Fruit fly (Drosophila melanogaster) whole organism, embryonic: ENCODE measurements around the gene CG15414.
A peak's percentile ranks its signal among the peaks of the same experiment; 100 is the strongest.

Experiments used
- Asciz ChIP-seq: fragments of 200-800 bp; sonication (Bioruptor generic); optimal IDR thresholded peaks from 2 replicates; lab custom pipeline; 2017; ENCODE audit warnings: missing biosample characterization, mild to moderate bottlenecking, missing genetic modification characterization, missing genetic modification reagents
- Atf6 ChIP-seq: fragments of 200-800 bp; sonication (Bioruptor generic); IDR thresholded peaks from 2 replicates; pipeline ENCODE4 v1.3.6; 2022; ENCODE audit warnings: missing biosample characterization, missing genetic modification characterization
- Blimp-1 ChIP-seq: fragments of 200-800 bp; sonication (Bioruptor generic); optimal IDR thresholded peaks from 3 replicates; lab custom pipeline; 2018; ENCODE audit warnings: missing biosample characterization, missing genetic modification characterization, mild to moderate bottlenecking, moderate library complexity, missing genetic modification reagents
- C15 ChIP-seq: fragments of 200-800 bp; sonication (Bioruptor generic); IDR thresholded peaks from 3 replicates; pipeline ENCODE4 v1.3.6; 2022; ENCODE audit warnings: missing biosample characterization, missing genetic modification characterization
- CG10959 ChIP-seq: fragments of 200-800 bp; sonication (Bioruptor generic); IDR thresholded peaks from 2 replicates; pipeline ENCODE4 v1.3.6; 2022; ENCODE audit warnings: missing biosample characterization, missing genetic modification characterization
- CG10979 ChIP-seq: fragments of 200-800 bp; sonication (Bioruptor generic); optimal IDR thresholded peaks from 2 replicates; lab custom pipeline; 2018; ENCODE audit warnings: missing biosample characterization, mild to moderate bottlenecking, missing genetic modification characterization, moderate library complexity
- CG11085 ChIP-seq: fragments of 200-800 bp; sonication (Bioruptor generic); IDR thresholded peaks from 2 replicates; pipeline ENCODE4 v1.3.6; 2022; ENCODE audit warnings: missing biosample characterization, missing genetic modification characterization
- CG12769 ChIP-seq: fragments of 200-800 bp; sonication (Bioruptor generic); optimal IDR thresholded peaks from 2 replicates; lab custom pipeline; 2019; ENCODE audit warnings: missing biosample characterization, mild to moderate bottlenecking, missing genetic modification characterization, moderate library complexity
- CG14014 ChIP-seq: fragments of 200-800 bp; sonication (Bioruptor generic); IDR thresholded peaks from 2 replicates; pipeline ENCODE4 v1.3.6; 2022; ENCODE audit warnings: missing biosample characterization, missing genetic modification characterization
- CG15011 ChIP-seq: fragments of 200-800 bp; sonication (Bioruptor generic); optimal IDR thresholded peaks from 3 replicates; lab custom pipeline; 2018; ENCODE audit warnings: missing biosample characterization, mild to moderate bottlenecking, missing genetic modification characterization
- CG16779 ChIP-seq: fragments of 200-800 bp; sonication (Bioruptor generic); IDR thresholded peaks from 2 replicates; pipeline ENCODE4 v1.3.6; 2022; ENCODE audit warnings: missing biosample characterization, missing genetic modification characterization
- CG17912 ChIP-seq: fragments of 200-800 bp; sonication (Bioruptor generic); optimal IDR thresholded peaks from 2 replicates; lab custom pipeline; 2018; ENCODE audit warnings: missing biosample characterization, mild to moderate bottlenecking, missing genetic modification characterization
- CG2116 ChIP-seq: fragments of 200-800 bp; sonication (Bioruptor generic); optimal IDR thresholded peaks from 3 replicates; lab custom pipeline; 2018; ENCODE audit warnings: missing biosample characterization, mild to moderate bottlenecking, missing genetic modification characterization
- CG2120 ChIP-seq: fragments of 200-800 bp; sonication (Bioruptor generic); optimal IDR thresholded peaks from 3 replicates; lab custom pipeline; 2016; ENCODE audit warnings: missing biosample characterization, missing genetic modification characterization
- CG30431 ChIP-seq: fragments of 200-800 bp; sonication (Bioruptor generic); optimal IDR thresholded peaks from 2 replicates; lab custom pipeline; 2017; ENCODE audit warnings: missing biosample characterization, missing genetic modification characterization
- CG3065 ChIP-seq: fragments of 200-800 bp; sonication (Bioruptor generic); optimal IDR thresholded peaks from 2 replicates; lab custom pipeline; 2016; ENCODE audit warnings: missing biosample characterization, missing genetic modification characterization
- CG32532 ChIP-seq: fragments of 200-800 bp; sonication (Bioruptor generic); IDR thresholded peaks from 2 replicates; pipeline ENCODE4 v1.3.6; 2022; ENCODE audit warnings: missing biosample characterization, missing genetic modification characterization
- CG3838 ChIP-seq: fragments of 200-800 bp; sonication (Bioruptor generic); optimal IDR thresholded peaks from 3 replicates; lab custom pipeline; 2016; ENCODE audit warnings: missing biosample characterization, missing genetic modification characterization
- CG43689 ChIP-seq: fragments of 200-800 bp; sonication (Bioruptor generic); IDR thresholded peaks from 2 replicates; pipeline ENCODE4 v1.3.6; 2022; ENCODE audit warnings: missing biosample characterization, missing genetic modification characterization
- CG5180 ChIP-seq: fragments of 200-800 bp; sonication (Bioruptor generic); optimal IDR thresholded peaks from 3 replicates; lab custom pipeline; 2017; ENCODE audit warnings: missing biosample characterization, missing genetic modification characterization, mild to moderate bottlenecking, moderate library complexity, missing genetic modification reagents
- CG6791 ChIP-seq: fragments of 200-800 bp; sonication (Bioruptor generic); IDR thresholded peaks from 3 replicates; pipeline ENCODE4 v1.3.6; 2022; ENCODE audit warnings: missing biosample characterization, missing genetic modification characterization; ENCODE audit not compliant: partially characterized antibody
- CG7786 ChIP-seq: fragments of 200-800 bp; sonication (Bioruptor generic); optimal IDR thresholded peaks from 2 replicates; lab custom pipeline; 2016; ENCODE audit warnings: missing biosample characterization, missing genetic modification characterization
- CG7987 ChIP-seq: fragments of 200-800 bp; sonication (Bioruptor generic); optimal IDR thresholded peaks from 2 replicates; lab custom pipeline; 2018; ENCODE audit warnings: missing biosample characterization, mild to moderate bottlenecking, missing genetic modification characterization, moderate library complexity
- CG8359 ChIP-seq: fragments of 200-800 bp; sonication (Bioruptor generic); optimal IDR thresholded peaks from 2 replicates; lab custom pipeline; 2017; ENCODE audit warnings: missing biosample characterization, mild to moderate bottlenecking, missing genetic modification characterization, borderline replicate concordance
- CG9876 ChIP-seq: fragments of 200-800 bp; sonication (Bioruptor generic); optimal IDR thresholded peaks from 2 replicates; lab custom pipeline; 2016; ENCODE audit warnings: missing biosample characterization, missing genetic modification characterization
- CHES-1-like ChIP-seq: fragments of 200-800 bp; sonication (Bioruptor generic); optimal IDR thresholded peaks from 2 replicates; lab custom pipeline; 2016; ENCODE audit warnings: missing biosample characterization, missing genetic modification characterization
- Doc2 ChIP-seq: fragments of 200-800 bp; sonication (Bioruptor generic); IDR thresholded peaks from 2 replicates; pipeline ENCODE4 v1.3.6; 2022; ENCODE audit warnings: missing biosample characterization, missing genetic modification characterization
- E2f1 ChIP-seq: fragments of 200-800 bp; sonication (Bioruptor generic); IDR thresholded peaks from 2 replicates; pipeline ENCODE4 v1.3.6; 2022; ENCODE audit warnings: missing biosample characterization, missing genetic modification characterization
- GATAe ChIP-seq: fragments of 200-800 bp; sonication (Bioruptor generic); conservative IDR thresholded peaks from 2 replicates; pipeline ENCODE4 v1.3.6; 2022; ENCODE audit warnings: missing biosample characterization, missing genetic modification characterization
- Hr39 ChIP-seq: fragments of >200 bp; optimal IDR thresholded peaks from 2 replicates; lab custom pipeline; 2017
- MBD-R2 ChIP-seq: fragments of 200-800 bp; sonication (Bioruptor generic); IDR thresholded peaks from 2 replicates; pipeline ENCODE4 v1.3.6; 2022; ENCODE audit warnings: missing biosample characterization, missing genetic modification characterization
- Rx ChIP-seq: fragments of 200-800 bp; sonication (Bioruptor generic); IDR thresholded peaks from 2 replicates; pipeline ENCODE4 v1.3.6; 2022; ENCODE audit warnings: missing biosample characterization, missing genetic modification characterization
- Scr ChIP-seq: fragments of 200-800 bp; sonication (Bioruptor generic); IDR thresholded peaks from 2 replicates; pipeline ENCODE4 v1.3.6; 2022; ENCODE audit warnings: missing biosample characterization, missing genetic modification characterization; ENCODE audit not compliant: partially characterized antibody
- ac ChIP-seq: fragments of 200-800 bp; sonication (Bioruptor generic); optimal IDR thresholded peaks from 3 replicates; lab custom pipeline; 2017; ENCODE audit warnings: missing biosample characterization, mild to moderate bottlenecking, missing genetic modification characterization
- al ChIP-seq: fragments of 200-800 bp; sonication (Bioruptor generic); IDR thresholded peaks from 2 replicates; pipeline ENCODE4 v1.3.6; 2022; ENCODE audit warnings: missing biosample characterization, missing genetic modification characterization
- ap ChIP-seq: fragments of 200-800 bp; sonication (Bioruptor generic); IDR thresholded peaks from 2 replicates; pipeline ENCODE4 v1.3.6; 2022; ENCODE audit warnings: missing biosample characterization, missing genetic modification characterization
- bowl ChIP-seq: fragments of 200-800 bp; sonication (Bioruptor generic); IDR thresholded peaks from 2 replicates; pipeline ENCODE4 v1.3.6; 2022; ENCODE audit warnings: missing biosample characterization, missing genetic modification characterization
- crol ChIP-seq: fragments of 200-800 bp; sonication (Bioruptor generic); IDR thresholded peaks from 2 replicates; pipeline ENCODE4 v1.3.6; 2022; ENCODE audit warnings: missing biosample characterization, missing genetic modification characterization
- danr ChIP-seq: fragments of 200-800 bp; sonication (Bioruptor generic); IDR thresholded peaks from 2 replicates; pipeline ENCODE4 v1.3.6; 2022; ENCODE audit warnings: missing biosample characterization, missing genetic modification characterization
- dm ChIP-seq: fragments of 200-800 bp; sonication (Bioruptor generic); optimal IDR thresholded peaks from 3 replicates; lab custom pipeline; 2016; ENCODE audit warnings: missing biosample characterization, missing genetic modification characterization
- esg ChIP-seq: fragments of 200-800 bp; sonication (Bioruptor generic); conservative IDR thresholded peaks from 2 replicates; pipeline ENCODE4 v1.3.6; 2022; ENCODE audit warnings: missing biosample characterization, missing genetic modification characterization
- ind ChIP-seq: fragments of 200-800 bp; sonication (Bioruptor generic); optimal IDR thresholded peaks from 3 replicates; lab custom pipeline; 2016; ENCODE audit warnings: missing biosample characterization, missing genetic modification characterization
- kay ChIP-seq: fragments of 200-800 bp; sonication (Bioruptor generic); optimal IDR thresholded peaks from 2 replicates; lab custom pipeline; 2016; ENCODE audit warnings: missing biosample characterization, missing genetic modification characterization
- nom ChIP-seq: fragments of 200-800 bp; sonication (Bioruptor generic); optimal IDR thresholded peaks from 2 replicates; lab custom pipeline; 2017; ENCODE audit warnings: missing biosample characterization, missing genetic modification characterization, mild to moderate bottlenecking, moderate library complexity, missing genetic modification reagents
- pfk ChIP-seq: fragments of 200-800 bp; sonication (Bioruptor generic); optimal IDR thresholded peaks from 2 replicates; lab custom pipeline; 2018; ENCODE audit warnings: missing biosample characterization, mild to moderate bottlenecking, missing genetic modification characterization, moderate library complexity
- repo ChIP-seq: fragments of 200-800 bp; sonication (Bioruptor generic); optimal IDR thresholded peaks from 2 replicates; lab custom pipeline; 2016; ENCODE audit warnings: missing biosample characterization, missing genetic modification characterization
- rib ChIP-seq: fragments of 200-800 bp; sonication (Bioruptor generic); IDR thresholded peaks from 2 replicates; pipeline ENCODE4 v1.3.6; 2022; ENCODE audit warnings: missing biosample characterization, missing genetic modification characterization
- slou ChIP-seq: fragments of 200-800 bp; sonication (Bioruptor generic); optimal IDR thresholded peaks from 3 replicates; lab custom pipeline; 2016; ENCODE audit warnings: missing biosample characterization, missing genetic modification characterization
- ssp ChIP-seq: fragments of 200-800 bp; sonication (Bioruptor generic); IDR thresholded peaks from 2 replicates; pipeline ENCODE4 v1.3.6; 2022; ENCODE audit warnings: missing biosample characterization, missing genetic modification characterization
- sug ChIP-seq: fragments of 200-800 bp; optimal IDR thresholded peaks from 2 replicates; lab custom pipeline; 2019; ENCODE audit warnings: missing biosample characterization, mild to moderate bottlenecking, missing genetic modification characterization, moderate library complexity
- tap ChIP-seq: fragments of 200-800 bp; optimal IDR thresholded peaks from 3 replicates; lab custom pipeline; 2019; ENCODE audit warnings: missing biosample characterization, mild to moderate bottlenecking, missing genetic modification characterization, moderate library complexity
- zen ChIP-seq: fragments of 200-800 bp; sonication (Bioruptor generic); optimal IDR thresholded peaks from 3 replicates; lab custom pipeline; 2018; ENCODE audit warnings: missing biosample characterization, mild to moderate bottlenecking, missing genetic modification characterization, moderate library complexity

CG15414 gene

DNA sequence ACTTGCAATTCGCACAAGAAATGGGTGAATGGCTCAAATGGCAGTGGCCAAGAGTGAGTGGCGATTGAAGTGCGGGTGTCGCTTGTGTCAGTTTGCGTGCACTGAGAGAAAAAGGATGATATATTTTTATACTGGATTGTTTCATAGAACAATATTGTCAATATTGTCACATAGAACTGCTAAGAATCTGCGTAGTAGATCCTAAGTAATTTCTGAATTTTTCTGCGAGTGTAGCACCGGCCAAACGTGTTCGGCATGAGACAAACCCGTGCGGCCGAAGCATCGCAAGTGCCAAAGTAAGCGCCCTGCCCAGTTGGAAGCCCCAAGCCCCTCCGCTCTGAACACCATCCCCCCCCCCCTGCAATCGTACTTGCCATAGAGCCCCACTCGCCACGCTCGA lies 50.5 kb downstream of the CG15414 start (continued):
- TF ChIP-seq ac (no peak), nom (GFP tag; lab: Kevin White, UChicago) (no peak), repo (GFP tag; lab: Kevin White, UChicago) (peak; percentile 2), CG6791 (GFP tag; lab: Robert Waterston, UW) (no peak), CG14014 (GFP tag; lab: Robert Waterston, UW) (peak; percentile 68), C15 (GFP tag; lab: Robert Waterston, UW) (no peak), pfk (GFP tag; lab: Kevin White, UChicago) (no peak), esg (GFP tag; lab: Robert Waterston, UW) (peak; percentile 57), zen (no peak), GATAe (GFP tag; lab: Robert Waterston, UW) (no peak), Atf6 (GFP tag; lab: Robert Waterston, UW) (peak; percentile 54; the same call in 1 of the 2 replicates), CG10979 (tag; lab: Kevin White, UChicago) (peak; percentile 74), CG7987 (GFP tag; lab: Kevin White, UChicago) (peak; percentile 9), sug (tag; lab: Kevin White, UChicago) (no peak), al (GFP tag; lab: Robert Waterston, UW) (peak; percentile 54), Asciz (GFP tag; lab: Kevin White, UChicago) (peak; percentile 71), CG10959 (GFP tag; lab: Robert Waterston, UW) (no peak; the same call in 1 of the 2 replicates), tap (tag; lab: Kevin White, UChicago) (peak; percentile 72), slou (GFP tag; lab: Kevin White, UChicago) (no peak), ssp (peak; percentile 58), bowl (GFP tag; lab: Robert Waterston, UW) (no peak), kay (no peak), ind (GFP tag; lab: Kevin White, UChicago) (peak; percentile 77), CG43689 (peak; percentile 34; the same call in 1 of the 2 replicates), CG2120 (GFP tag; lab: Kevin White, UChicago) (peak; percentile 55), MBD-R2 (GFP tag; lab: Robert Waterston, UW) (no peak), CHES-1-like (GFP tag; lab: Kevin White, UChicago) (peak; percentile 46), Doc2 (GFP tag; lab: Robert Waterston, UW) (no peak), CG2116 (GFP tag; lab: Kevin White, UChicago) (no peak), CG3065 (GFP tag; lab: Kevin White, UChicago) (no peak), CG12769 (tag; lab: Kevin White, UChicago) (peak; percentile 86), rib (GFP tag; lab: Robert Waterston, UW) (no peak), Scr (GFP tag; lab: Robert Waterston, UW) (no peak), CG11085 (GFP tag; lab: Robert Waterston, UW) (0 out of 2 replicates have a peak, but pooled peaks have one; percentile 21), CG8359 (GFP tag; lab: Kevin White, UChicago) (peak; percentile 25), CG15011 (GFP tag; lab: Kevin White, UChicago) (no peak), CG3838 (GFP tag; lab: Kevin White, UChicago) (no peak), CG9876 (peak; percentile 25), dm (GFP tag; lab: Kevin White, UChicago) (no peak), Hr39 (lab: Kevin White, UChicago) (no peak), danr (peak; percentile 65; the same call in 1 of the 2 replicates), ap (peak; percentile 43; the same call in 1 of the 2 replicates), CG17912 (GFP tag; lab: Kevin White, UChicago) (no peak), CG5180 (peak; percentile 92), Rx (GFP tag; lab: Robert Waterston, UW) (peak; percentile 82), CG30431 (peak; percentile 28), CG16779 (GFP tag; lab: Robert Waterston, UW) (0 out of 2 replicates have a peak, but pooled peaks have one; percentile 62), crol (GFP tag; lab: Robert Waterston, UW) (peak; percentile 64; the same call in 1 of the 2 replicates), CG32532 (GFP tag; lab: Robert Waterston, UW) (peak; percentile 71), Blimp-1 (peak; percentile 73), CG7786 (GFP tag; lab: Kevin White, UChicago) (peak; percentile 33), E2f1 (peak; percentile 75)
